Worm (Caenorhabditis elegans) whole organism, mixed stage, embryonic: ENCODE results near the gene Y37E11AM.3.

ENCODE experiments used
- blmp-1 ChIP-seq: fragments of 150-350 bp; optimal IDR thresholded peaks from 2 replicates; lab custom pipeline; 2014; ENCODE audit warnings: missing biosample characterization, missing genetic modification characterization
- sem-2 ChIP-seq: fragments of 200-800 bp; sonication (Bioruptor generic); optimal IDR thresholded peaks from 2 replicates; lab custom pipeline; 2018; ENCODE audit warnings: mild to moderate bottlenecking, missing genetic modification characterization, missing compliant biosample characterization
- snpc-4 ChIP-seq: fragments of 150-350 bp; optimal IDR thresholded peaks from 2 replicates; lab custom pipeline; 2014; ENCODE audit warnings: missing biosample characterization, missing genetic modification characterization
- unc-39 ChIP-seq: fragments of 150-350 bp; optimal IDR thresholded peaks from 2 replicates; lab custom pipeline; 2014; ENCODE audit warnings: missing biosample characterization, missing genetic modification characterization

ce11 chrIV:3752276-3752675 is 33.3 kb upstream of the Y37E11AM.3 start:
- TF ChIP-seq snpc-4 (tag; lab: Kevin White, UChicago) (no peak), unc-39 (tag; lab: Kevin White, UChicago) (no peak), sem-2 (no peak), blmp-1 (tag; lab: Kevin White, UChicago) (no peak)
